Worm (Caenorhabditis elegans) whole organism, L1 larva: ENCODE measurements around the gene nex-2.

Experiments used
- C34B4.2 ChIP-seq: sonication (generic microtip); optimal IDR thresholded peaks from 2 replicates; lab custom pipeline; 2017; ENCODE audit warnings: mild to moderate bottlenecking, missing genetic modification characterization, missing compliant biosample characterization
- Y116A8C.19 ChIP-seq: sonication (generic microtip); optimal IDR thresholded peaks from 2 replicates; lab custom pipeline; 2016; ENCODE audit warnings: missing compliant biosample characterization, missing genetic modification characterization, borderline replicate concordance
- alr-1 ChIP-seq: fragments of 200-800 bp; sonication (Bioruptor generic); optimal IDR thresholded peaks from 2 replicates; lab custom pipeline; 2018; ENCODE audit warnings: borderline replicate concordance, mild to moderate bottlenecking, missing genetic modification characterization, missing compliant biosample characterization
- blmp-1 ChIP-seq: fragments of 150-350 bp; optimal IDR thresholded peaks from 2 replicates; lab custom pipeline; 2014; ENCODE audit warnings: missing biosample characterization, missing genetic modification characterization
- ceh-82 ChIP-seq, 3 experiments: fragments of 150-350 bp in 1 of 3; sonication (generic microtip) in 2 of 3; optimal IDR thresholded peaks; 2 replicates each; lab custom pipeline; 2014 to 2017; ENCODE audit warnings: missing biosample characterization in 3 of 3, missing genetic modification characterization in 3 of 3
- ceh-90 ChIP-seq: sonication (generic microtip); optimal IDR thresholded peaks from 2 replicates; lab custom pipeline; 2016; ENCODE audit warnings: missing genetic modification characterization, missing compliant biosample characterization
- efl-1 ChIP-seq, 4 experiments: fragments of 150-350 bp; optimal IDR thresholded peaks in 3 of 4; peaks in 1 of 4; 1 replicate in 1 of 4; 2 replicates in 3 of 4; lab custom pipeline; 2014; ENCODE audit warnings: missing biosample characterization in 2 of 4, missing genetic modification characterization in 2 of 4, missing genetic modification reagents in 2 of 4
- elt-2 ChIP-seq: sonication (generic microtip); optimal IDR thresholded peaks from 2 replicates; lab custom pipeline; 2016; ENCODE audit warnings: missing genetic modification characterization, mild to moderate bottlenecking, inconsistent platforms, missing compliant biosample characterization, missing genetic modification reagents
- fkh-4 ChIP-seq: sonication (generic microtip); optimal IDR thresholded peaks from 2 replicates; lab custom pipeline; 2016; ENCODE audit warnings: missing compliant biosample characterization, missing genetic modification characterization, borderline replicate concordance
- hlh-17 ChIP-seq: fragments of 200-800 bp; sonication (Bioruptor generic); optimal IDR thresholded peaks from 2 replicates; lab custom pipeline; 2018; ENCODE audit warnings: missing genetic modification characterization, mild to moderate bottlenecking, missing compliant biosample characterization, moderate library complexity, borderline replicate concordance
- hlh-4 ChIP-seq: sonication (generic microtip); optimal IDR thresholded peaks from 2 replicates; lab custom pipeline; 2016; ENCODE audit warnings: mild to moderate bottlenecking, missing genetic modification characterization, missing compliant biosample characterization
- hpl-2 ChIP-seq: fragments of 150-350 bp; optimal IDR thresholded peaks from 2 replicates; lab custom pipeline; 2014; ENCODE audit warnings: missing biosample characterization, missing genetic modification reagents, missing genetic modification characterization
- jun-1 ChIP-seq: fragments of 150-350 bp; optimal IDR thresholded peaks from 2 replicates; lab custom pipeline; 2014; ENCODE audit warnings: missing biosample characterization, missing genetic modification reagents, missing genetic modification characterization
- lin-13 ChIP-seq: fragments of 150-350 bp; optimal IDR thresholded peaks from 2 replicates; lab custom pipeline; 2014; ENCODE audit warnings: missing biosample characterization, missing genetic modification reagents, missing genetic modification characterization
- lin-15B ChIP-seq: fragments of 150-350 bp; sonication (generic microtip); optimal IDR thresholded peaks from 3 replicates; lab custom pipeline; 2014; ENCODE audit warnings: missing biosample characterization, missing genetic modification characterization
- lin-39 ChIP-seq: fragments of 150-350 bp; optimal IDR thresholded peaks from 2 replicates; lab custom pipeline; 2014; ENCODE audit warnings: missing biosample characterization, missing genetic modification reagents, missing genetic modification characterization
- lsy-2 ChIP-seq, 2 experiments: fragments of 150-350 bp; optimal IDR thresholded peaks; 2 replicates each; lab custom pipeline; 2014; ENCODE audit warnings: missing biosample characterization in 2 of 2, missing genetic modification characterization in 2 of 2
- mef-2 ChIP-seq: fragments of 150-350 bp; optimal IDR thresholded peaks from 2 replicates; lab custom pipeline; 2014; ENCODE audit warnings: missing biosample characterization, missing genetic modification characterization
- mep-1 ChIP-seq: fragments of 150-350 bp; optimal IDR thresholded peaks from 2 replicates; lab custom pipeline; 2014; ENCODE audit warnings: missing biosample characterization, missing genetic modification characterization
- nhr-11 ChIP-seq: fragments of 150-350 bp; optimal IDR thresholded peaks from 2 replicates; lab custom pipeline; 2014; ENCODE audit warnings: missing biosample characterization, missing genetic modification characterization
- nhr-12 ChIP-seq: sonication (generic microtip); optimal IDR thresholded peaks from 2 replicates; lab custom pipeline; 2017; ENCODE audit warnings: missing biosample characterization, missing genetic modification characterization
- nhr-47 ChIP-seq: sonication (generic microtip); optimal IDR thresholded peaks from 2 replicates; lab custom pipeline; 2016; ENCODE audit warnings: mild to moderate bottlenecking, missing genetic modification characterization, moderate library complexity, missing compliant biosample characterization
- nhr-85 ChIP-seq: sonication (generic microtip); peaks from one replicate; lab custom pipeline; 2016; ENCODE audit warnings: missing genetic modification characterization, inconsistent platforms, missing compliant biosample characterization
- pag-3 ChIP-seq: sonication (generic microtip); optimal IDR thresholded peaks from 2 replicates; lab custom pipeline; 2017; ENCODE audit warnings: missing genetic modification characterization, mild to moderate bottlenecking, missing compliant biosample characterization, antibody characterized with exemption, borderline replicate concordance; ENCODE audit not compliant: insufficient read depth
- snu-23 ChIP-seq: sonication (generic microtip); optimal IDR thresholded peaks from 2 replicates; lab custom pipeline; 2016; ENCODE audit warnings: missing genetic modification characterization, missing compliant biosample characterization
- sup-37 ChIP-seq: fragments of 200-800 bp; sonication (Bioruptor generic); optimal IDR thresholded peaks from 2 replicates; lab custom pipeline; 2018; ENCODE audit warnings: mild to moderate bottlenecking, missing genetic modification characterization, missing compliant biosample characterization
- tbx-2 ChIP-seq: sonication (generic microtip); optimal IDR thresholded peaks from 2 replicates; lab custom pipeline; 2016; ENCODE audit warnings: missing genetic modification characterization, missing compliant biosample characterization
- vab-15 ChIP-seq: sonication (generic microtip); optimal IDR thresholded peaks from 2 replicates; lab custom pipeline; 2017; ENCODE audit warnings: missing genotype, mild to moderate bottlenecking, missing genetic modification characterization, missing compliant biosample characterization
- xbp-1 ChIP-seq: sonication (generic microtip); optimal IDR thresholded peaks from 2 replicates; lab custom pipeline; 2016; ENCODE audit warnings: missing genetic modification characterization, missing compliant biosample characterization
- ztf-11 ChIP-seq, 2 experiments: sonication (generic microtip); optimal IDR thresholded peaks; 2 replicates each; lab custom pipeline; 2016 to 2017; ENCODE audit warnings: missing genetic modification characterization in 2 of 2, missing biosample characterization in 1 of 2, missing compliant biosample characterization in 1 of 2
- ztf-4 ChIP-seq: fragments of 150-350 bp; optimal IDR thresholded peaks from 2 replicates; lab custom pipeline; 2014; ENCODE audit warnings: missing biosample characterization, missing genetic modification characterization

Gene nex-2

ce11 chrIII:10318755-10319154 lies 11.5 kb downstream of the nex-2 start, which contains the start of gene unc-69 (continued):
- TF ChIP-seq xbp-1, result peak; percentile 85
- TF ChIP-seq alr-1 (tag; lab: Kevin White, UChicago), result no peak
- no peak for TF ChIP-seq blmp-1 (tag; lab: Kevin White, UChicago)
- no peak for TF ChIP-seq hlh-17 (GFP tag; lab: Kevin White, UChicago)
- TF ChIP-seq ztf-4, result no peak
- TF ChIP-seq nhr-85, result peak; percentile 78
- TF ChIP-seq nhr-12, result no peak
- TF ChIP-seq Y116A8C.19 (tag; lab: Kevin White, UChicago), result no peak
- TF ChIP-seq ceh-90, result no peak
- no peak for TF ChIP-seq lin-13
- TF ChIP-seq lsy-2 (tag; optimal IDR thresholded peaks at IDR 0.05; lab: Kevin White, UChicago), result peak; percentile 66 to 79
- no peak for TF ChIP-seq hlh-4 (tag; lab: Kevin White, UChicago)
- no peak for TF ChIP-seq mef-2 (tag; lab: Kevin White, UChicago)

- TF ChIP-seq C34B4.2 (tag; lab: Kevin White, UChicago) (no peak), snu-23 (GFP tag; lab: Kevin White, UChicago) (no peak), nhr-11 (tag; lab: Kevin White, UChicago) (no peak), lin-15B (tag; lab: Kevin White, UChicago) (no peak), vab-15 (tag; lab: Kevin White, UChicago) (no peak), ztf-4 (no peak), hpl-2 (GFP tag; lab: Kevin White, UChicago) (no peak), ceh-82 (tag; optimal IDR thresholded peaks at IDR 0.05; lab: Kevin White, UChicago) (no peak), pag-3 (no peak), tbx-2 (tag; lab: Kevin White, UChicago) (no peak), xbp-1 (no peak)
- TF ChIP-seq, all 84 proteins: peak for 0
Measured at ce11 chrIII:10318062-10318609, 12.1 kb downstream of the nex-2 start, which contains the start of the genes unc-50 and ostf-4. Gene unc-50, minus strand, starts transcription at chrIII:10318162. Gene ostf-4, minus strand, starts transcription at chrIII:10318559.

ce11 chrIII:10316653-10317052 lies 13.6 kb downstream of the nex-2 start:
- TF ChIP-seq nhr-85, result peak; percentile 93
- TF ChIP-seq, all 84 proteins: peak for 1; not testable (repeated sequence) for 83

- TF ChIP-seq mep-1 (tag; lab: Kevin White, UChicago) (no peak), elt-2 (peak; percentile 10), efl-1 (optimal IDR thresholded peaks at IDR 0.05; lab: Kevin White, UChicago) (no peak), efl-1 (GFP tag; optimal IDR thresholded peaks at IDR 0.05 in 1 of 2; lab: Kevin White, UChicago) (peak in 1 of 2 experiments; percentile 1), alr-1 (tag; lab: Kevin White, UChicago) (no peak), sup-37 (GFP tag; lab: Kevin White, UChicago) (no peak), lin-39 (no peak)
Measured at ce11 chrIII:10314234-10314633, 16.0 kb downstream of the nex-2 start.

- no peak for TF ChIP-seq efl-1 (optimal IDR thresholded peaks at IDR 0.05; lab: Kevin White, UChicago)
- peak in 1 of 2 experiments; percentile 59 for TF ChIP-seq efl-1 (GFP tag; optimal IDR thresholded peaks at IDR 0.05 in 1 of 2; lab: Kevin White, UChicago)
- no peak for TF ChIP-seq nhr-47
- no peak for TF ChIP-seq jun-1 (tag; lab: Kevin White, UChicago)
- no peak for TF ChIP-seq fkh-4
- TF ChIP-seq pag-3, result no peak
- no peak for TF ChIP-seq ztf-11 (tag; optimal IDR thresholded peaks at IDR 0.05; lab: Kevin White, UChicago)
- TF ChIP-seq ceh-82 (tag; optimal IDR thresholded peaks at IDR 0.05; lab: Kevin White, UChicago), result no peak
- TF ChIP-seq mep-1 (tag; lab: Kevin White, UChicago), result no peak
Measured at ce11 chrIII:10311016-10311415, 19.2 kb downstream of the nex-2 start, which contains the start of gene T07A5.7. Gene T07A5.7, minus strand, starts transcription at chrIII:10311116.
